Fruit fly (Drosophila melanogaster) whole organism, embryonic: ENCODE measurements around the gene CG14104.

Experiments used
- B-H2 ChIP-seq: fragments of 200-800 bp; sonication (Bioruptor generic); optimal IDR thresholded peaks from 2 replicates; lab custom pipeline; 2018; ENCODE audit warnings: missing biosample characterization, mild to moderate bottlenecking, missing genetic modification characterization
- Bteb2 ChIP-seq: fragments of 200-800 bp; sonication (Bioruptor generic); optimal IDR thresholded peaks from 2 replicates; lab custom pipeline; 2016; ENCODE audit warnings: missing biosample characterization, missing genetic modification characterization
- CG10543 ChIP-seq: fragments of 200-800 bp; sonication (Bioruptor generic); optimal IDR thresholded peaks from 3 replicates; lab custom pipeline; 2017; ENCODE audit warnings: missing biosample characterization, mild to moderate bottlenecking, missing genetic modification characterization, moderate library complexity
- CG10654 ChIP-seq: fragments of 200-800 bp; sonication (Bioruptor generic); optimal IDR thresholded peaks from 2 replicates; lab custom pipeline; 2016; ENCODE audit warnings: missing biosample characterization, missing genetic modification characterization
- CG11093 ChIP-seq: fragments of 200-800 bp; sonication (Bioruptor generic); IDR thresholded peaks from 3 replicates; pipeline ENCODE4 v1.3.6; 2022; ENCODE audit warnings: missing biosample characterization, missing genetic modification characterization
- CG11695 ChIP-seq: fragments of 200-800 bp; sonication (Bioruptor generic); IDR thresholded peaks from 3 replicates; pipeline ENCODE4 v1.3.6; 2022; ENCODE audit warnings: missing biosample characterization, missing genetic modification characterization
- CG13287 ChIP-seq: fragments of 200-800 bp; sonication (Bioruptor generic); IDR thresholded peaks from 2 replicates; pipeline ENCODE4 v1.3.6; 2022; ENCODE audit warnings: missing biosample characterization, missing genetic modification characterization; ENCODE audit not compliant: partially characterized antibody
- CG15696 ChIP-seq: fragments of 200-800 bp; sonication (Bioruptor generic); optimal IDR thresholded peaks from 2 replicates; lab custom pipeline; 2019; ENCODE audit warnings: missing biosample characterization, mild to moderate bottlenecking, missing genetic modification characterization, moderate library complexity
- CG17328 ChIP-seq: fragments of 200-800 bp; sonication (Bioruptor generic); IDR thresholded peaks from 2 replicates; pipeline ENCODE4 v1.3.6; 2022; ENCODE audit warnings: missing biosample characterization, missing genetic modification characterization
- CG17359 ChIP-seq: fragments of 200-800 bp; sonication (Bioruptor generic); optimal IDR thresholded peaks from 3 replicates; lab custom pipeline; 2018; ENCODE audit warnings: missing biosample characterization, mild to moderate bottlenecking, missing genetic modification characterization, moderate library complexity
- CG17912 ChIP-seq: fragments of 200-800 bp; sonication (Bioruptor generic); optimal IDR thresholded peaks from 2 replicates; lab custom pipeline; 2018; ENCODE audit warnings: missing biosample characterization, mild to moderate bottlenecking, missing genetic modification characterization
- CG31441 ChIP-seq: fragments of 200-800 bp; sonication (Bioruptor generic); IDR thresholded peaks from 2 replicates; pipeline ENCODE4 v1.3.6; 2022; ENCODE audit warnings: missing biosample characterization, missing genetic modification characterization
- CG32767 ChIP-seq: fragments of 200-800 bp; sonication (Bioruptor generic); IDR thresholded peaks from 2 replicates; pipeline ENCODE4 v1.3.6; 2022; ENCODE audit warnings: missing biosample characterization, missing genetic modification characterization
- CG3407 ChIP-seq: fragments of 200-800 bp; sonication (Bioruptor generic); optimal IDR thresholded peaks from 2 replicates; lab custom pipeline; 2018; ENCODE audit warnings: missing biosample characterization, mild to moderate bottlenecking, missing genetic modification characterization
- CG34376 ChIP-seq: fragments of 200-800 bp; sonication (Bioruptor generic); optimal IDR thresholded peaks from 2 replicates; lab custom pipeline; 2018; ENCODE audit warnings: missing biosample characterization, mild to moderate bottlenecking, missing genetic modification characterization
- CG6654 ChIP-seq: fragments of 200-800 bp; sonication (Bioruptor generic); optimal IDR thresholded peaks from 2 replicates; lab custom pipeline; 2017; ENCODE audit warnings: missing biosample characterization, mild to moderate bottlenecking, missing genetic modification characterization
- CG7745 ChIP-seq: fragments of 200-800 bp; sonication (Bioruptor generic); optimal IDR thresholded peaks from 2 replicates; lab custom pipeline; 2018; ENCODE audit warnings: missing biosample characterization, mild to moderate bottlenecking, missing genetic modification characterization, moderate library complexity
- CG7928 ChIP-seq: fragments of 200-800 bp; sonication (Bioruptor generic); optimal IDR thresholded peaks from 2 replicates; lab custom pipeline; 2017; ENCODE audit warnings: missing biosample characterization, mild to moderate bottlenecking, missing genetic modification characterization
- CG9215 ChIP-seq: fragments of 200-800 bp; sonication (Bioruptor generic); IDR thresholded peaks from 2 replicates; pipeline ENCODE4 v1.3.6; 2022; ENCODE audit warnings: missing biosample characterization, missing genetic modification characterization
- CG9727 ChIP-seq: fragments of 200-800 bp; sonication (Bioruptor generic); optimal IDR thresholded peaks from 3 replicates; lab custom pipeline; 2017; ENCODE audit warnings: missing biosample characterization, mild to moderate bottlenecking, missing genetic modification characterization
- CTCF ChIP-seq: fragments of 200-800 bp; sonication (Bioruptor generic); optimal IDR thresholded peaks from 2 replicates; lab custom pipeline; 2017; ENCODE audit warnings: missing biosample characterization, mild to moderate bottlenecking, missing genetic modification characterization, moderate library complexity
- Dek ChIP-seq: fragments of 200-800 bp; sonication (Bioruptor generic); optimal IDR thresholded peaks from 3 replicates; lab custom pipeline; 2019; ENCODE audit warnings: missing biosample characterization, mild to moderate bottlenecking, missing genetic modification characterization, moderate library complexity
- Dip2 ChIP-seq: fragments of 200-800 bp; sonication (Bioruptor generic); IDR thresholded peaks from 2 replicates; pipeline ENCODE4 v1.3.6; 2022; ENCODE audit warnings: missing biosample characterization, missing genetic modification characterization
- E2f1 ChIP-seq: fragments of 200-800 bp; sonication (Bioruptor generic); IDR thresholded peaks from 2 replicates; pipeline ENCODE4 v1.3.6; 2022; ENCODE audit warnings: missing biosample characterization, missing genetic modification characterization
- Ets97D ChIP-seq: fragments of 200-800 bp; sonication (Bioruptor generic); optimal IDR thresholded peaks from 3 replicates; lab custom pipeline; 2016; ENCODE audit warnings: missing biosample characterization, missing genetic modification characterization
- GATAe ChIP-seq: fragments of 200-800 bp; sonication (Bioruptor generic); conservative IDR thresholded peaks from 2 replicates; pipeline ENCODE4 v1.3.6; 2022; ENCODE audit warnings: missing biosample characterization, missing genetic modification characterization
- Med ChIP-seq: fragments of 200-800 bp; sonication (Bioruptor generic); peaks from one replicate; lab custom pipeline; 2016; ENCODE audit warnings: missing biosample characterization, missing genetic modification characterization, mild to moderate bottlenecking, inconsistent platforms, moderate library complexity
- Mes4 ChIP-seq: fragments of 200-800 bp; sonication (Bioruptor generic); optimal IDR thresholded peaks from 2 replicates; lab custom pipeline; 2016; ENCODE audit warnings: missing biosample characterization, missing genetic modification characterization
- Mrtf ChIP-seq: fragments of 200-800 bp; sonication (Bioruptor generic); IDR thresholded peaks from 3 replicates; pipeline ENCODE4 v1.3.6; 2022; ENCODE audit warnings: missing biosample characterization, missing genetic modification characterization
- Optix ChIP-seq: fragments of 200-800 bp; sonication (Bioruptor generic); IDR thresholded peaks from 3 replicates; pipeline ENCODE4 v1.3.6; 2022; ENCODE audit warnings: missing biosample characterization, missing genetic modification characterization
- Ravus ChIP-seq: fragments of 200-800 bp; sonication (Bioruptor generic); IDR thresholded peaks from 2 replicates; pipeline ENCODE4 v1.3.6; 2022; ENCODE audit warnings: missing biosample characterization, missing genetic modification characterization
- Rx ChIP-seq: fragments of 200-800 bp; sonication (Bioruptor generic); IDR thresholded peaks from 2 replicates; pipeline ENCODE4 v1.3.6; 2022; ENCODE audit warnings: missing biosample characterization, missing genetic modification characterization
- Sry-β ChIP-seq: fragments of 200-800 bp; sonication (Bioruptor generic); optimal IDR thresholded peaks from 2 replicates; lab custom pipeline; 2018; ENCODE audit warnings: missing biosample characterization, mild to moderate bottlenecking, missing genetic modification characterization, moderate library complexity
- Xrp1 ChIP-seq: fragments of 200-800 bp; sonication (Bioruptor generic); IDR thresholded peaks from 2 replicates; pipeline ENCODE4 v1.3.6; 2022; ENCODE audit warnings: missing biosample characterization, missing genetic modification characterization
- dimm ChIP-seq: fragments of 200-800 bp; sonication (Bioruptor generic); IDR thresholded peaks from 2 replicates; pipeline ENCODE4 v1.3.6; 2022; ENCODE audit warnings: missing biosample characterization, missing genetic modification characterization
- disco-r ChIP-seq: fragments of 200-800 bp; sonication (Bioruptor generic); optimal IDR thresholded peaks from 2 replicates; lab custom pipeline; 2016; ENCODE audit warnings: missing biosample characterization, missing genetic modification characterization
- gce ChIP-seq: fragments of 200-800 bp; sonication (Bioruptor generic); IDR thresholded peaks from 3 replicates; pipeline ENCODE4 v1.3.6; 2022; ENCODE audit warnings: missing biosample characterization, missing genetic modification characterization
- gt ChIP-seq: fragments of 200-800 bp; sonication (Bioruptor generic); IDR thresholded peaks from 2 replicates; pipeline ENCODE4 v1.3.6; 2022; ENCODE audit warnings: missing biosample characterization, missing genetic modification characterization
- hth ChIP-seq: fragments of >200 bp; optimal IDR thresholded peaks from 2 replicates; lab custom pipeline; 2017; ENCODE audit warnings: inconsistent platforms
- kay ChIP-seq: fragments of 200-800 bp; sonication (Bioruptor generic); optimal IDR thresholded peaks from 2 replicates; lab custom pipeline; 2016; ENCODE audit warnings: missing biosample characterization, missing genetic modification characterization
- lov ChIP-seq, 2 experiments: fragments of 200-800 bp in 1 of 2; fragments of >200 bp in 1 of 2; sonication (Bioruptor generic) in 1 of 2; IDR thresholded peaks in 1 of 2; optimal IDR thresholded peaks in 1 of 2; 2 replicates in 1 of 2; 3 replicates in 1 of 2; pipeline versions ENCODE4 v1.3.6 to Lab custom; 2017 to 2022; ENCODE audit warnings: missing biosample characterization in 1 of 2, missing genetic modification characterization in 1 of 2
- mirr ChIP-seq: fragments of 200-800 bp; sonication (Bioruptor generic); optimal IDR thresholded peaks from 3 replicates; lab custom pipeline; 2018; ENCODE audit warnings: missing biosample characterization, mild to moderate bottlenecking, missing genetic modification characterization
- nau ChIP-seq: fragments of 200-800 bp; sonication (Bioruptor generic); optimal IDR thresholded peaks from 3 replicates; lab custom pipeline; 2017; ENCODE audit warnings: missing biosample characterization, mild to moderate bottlenecking, missing genetic modification characterization, missing genetic modification reagents
- nerfin-1 ChIP-seq: fragments of 200-800 bp; sonication (Bioruptor generic); optimal IDR thresholded peaks from 3 replicates; lab custom pipeline; 2019; ENCODE audit warnings: missing biosample characterization, mild to moderate bottlenecking, missing genetic modification characterization, moderate library complexity
- nerfin-2 ChIP-seq: fragments of 200-800 bp; sonication (Bioruptor generic); IDR thresholded peaks from 2 replicates; pipeline ENCODE4 v1.3.6; 2022; ENCODE audit warnings: missing biosample characterization, missing genetic modification characterization; ENCODE audit not compliant: partially characterized antibody
- pb ChIP-seq: fragments of 200-800 bp; sonication (Bioruptor generic); optimal IDR thresholded peaks from 3 replicates; lab custom pipeline; 2016; ENCODE audit warnings: missing biosample characterization, missing genetic modification characterization
- pfk ChIP-seq: fragments of 200-800 bp; sonication (Bioruptor generic); optimal IDR thresholded peaks from 2 replicates; lab custom pipeline; 2018; ENCODE audit warnings: missing biosample characterization, mild to moderate bottlenecking, missing genetic modification characterization, moderate library complexity
- scrt ChIP-seq: fragments of 200-800 bp; sonication (Bioruptor generic); optimal IDR thresholded peaks from 2 replicates; lab custom pipeline; 2018; ENCODE audit warnings: missing biosample characterization, mild to moderate bottlenecking, missing genetic modification characterization, moderate library complexity
- sqz ChIP-seq: fragments of 200-800 bp; sonication (Bioruptor generic); optimal IDR thresholded peaks from 3 replicates; lab custom pipeline; 2018; ENCODE audit warnings: missing biosample characterization, mild to moderate bottlenecking, missing genetic modification characterization
- stwl ChIP-seq: fragments of 200-800 bp; sonication (Bioruptor generic); optimal IDR thresholded peaks from 3 replicates; lab custom pipeline; 2018; ENCODE audit warnings: missing biosample characterization, mild to moderate bottlenecking, missing genetic modification characterization, moderate library complexity
- toy ChIP-seq: fragments of 200-800 bp; sonication (Bioruptor generic); IDR thresholded peaks from 2 replicates; pipeline ENCODE4 v1.3.6; 2022; ENCODE audit warnings: missing biosample characterization, missing genetic modification characterization
- yki ChIP-seq: fragments of >200 bp; optimal IDR thresholded peaks from 3 replicates; lab custom pipeline; 2018
- zf30C ChIP-seq: fragments of 200-800 bp; sonication (Bioruptor generic); optimal IDR thresholded peaks from 3 replicates; lab custom pipeline; 2018; ENCODE audit warnings: missing biosample characterization, mild to moderate bottlenecking, missing genetic modification characterization

Gene CG14104

dm6 chr3L:19791688-19792073, 15.3 kb downstream of the CG14104 start (continued):
- no peak for TF ChIP-seq CG6654 (GFP tag; lab: Kevin White, UChicago)
- peak; percentile 18 for TF ChIP-seq nau (GFP tag; lab: Kevin White, UChicago)
- no peak for TF ChIP-seq CG7928 (GFP tag; lab: Kevin White, UChicago)
- no peak for TF ChIP-seq kay (GFP tag; lab: Kevin White, UChicago)
- TF ChIP-seq CG11093, result no peak
- TF ChIP-seq CG34376, result peak; percentile 98
- no peak for TF ChIP-seq sqz (GFP tag; lab: Kevin White, UChicago)
- no peak for TF ChIP-seq nerfin-1 (tag; lab: Kevin White, UChicago)
- no peak for TF ChIP-seq hth
- no peak for TF ChIP-seq CG9727 (GFP tag; lab: Kevin White, UChicago)
- TF ChIP-seq scrt (GFP tag; lab: Kevin White, UChicago), result peak; percentile 5
- no peak for TF ChIP-seq Dek (tag; lab: Kevin White, UChicago)
- no peak for TF ChIP-seq CTCF (GFP tag; lab: Kevin White, UChicago)
- TF ChIP-seq CG32767 (GFP tag; lab: Robert Waterston, UW), result no peak
- TF ChIP-seq CG10543 (GFP tag; lab: Kevin White, UChicago), result peak; percentile 84
- no peak for TF ChIP-seq Ravus
- TF ChIP-seq Mrtf, result no peak
- peak; percentile 10 for TF ChIP-seq pb
- TF ChIP-seq CG11695 (GFP tag; lab: Robert Waterston, UW), result no peak
- no peak for TF ChIP-seq CG10654 (GFP tag; lab: Kevin White, UChicago)
- TF ChIP-seq Rx (GFP tag; lab: Robert Waterston, UW), result no peak
- TF ChIP-seq Dip2 (GFP tag; lab: Robert Waterston, UW), result no peak
- TF ChIP-seq yki (lab: Kevin White, UChicago), result no peak
- no peak for TF ChIP-seq disco-r (GFP tag; lab: Kevin White, UChicago)
- TF ChIP-seq Mes4 (GFP tag; lab: Kevin White, UChicago), result no peak
- peak; percentile 70 for TF ChIP-seq mirr
- TF ChIP-seq toy (GFP tag; lab: Robert Waterston, UW), result no peak
- TF ChIP-seq CG7745, result no peak
- TF ChIP-seq CG9215, result no peak
- no peak for TF ChIP-seq lov (optimal IDR thresholded peaks at IDR 0.05; lab: Kevin White, UChicago)
- TF ChIP-seq lov (GFP tag; IDR thresholded peaks at IDR 0.05; lab: Robert Waterston, UW), result peak; percentile 76; the same call in 2 of the 3 replicates
- no peak for TF ChIP-seq CG3407 (GFP tag; lab: Kevin White, UChicago)
- TF ChIP-seq Med (GFP tag; lab: Kevin White, UChicago), result peak; percentile 83
- peak; percentile 95 for TF ChIP-seq GATAe
- TF ChIP-seq gt (GFP tag; lab: Robert Waterston, UW), result no peak
- no peak for TF ChIP-seq pfk
- TF ChIP-seq B-H2 (GFP tag; lab: Kevin White, UChicago), result peak; percentile 52
- TF ChIP-seq CG17328 (GFP tag; lab: Robert Waterston, UW), result no peak
- no peak for TF ChIP-seq Xrp1 (GFP tag; lab: Robert Waterston, UW)
- TF ChIP-seq Bteb2 (GFP tag; lab: Kevin White, UChicago), result no peak
- no peak for TF ChIP-seq Sry-β (GFP tag; lab: Kevin White, UChicago)
- TF ChIP-seq E2f1, result 0 out of 2 replicates have a peak, but pooled peaks have one; percentile 4
- TF ChIP-seq zf30C (GFP tag; lab: Kevin White, UChicago), result no peak
- no peak for TF ChIP-seq dimm
- TF ChIP-seq stwl (tag; lab: Kevin White, UChicago), result no peak
- TF ChIP-seq CG13287 (GFP tag; lab: Robert Waterston, UW), result peak; percentile 31
- TF ChIP-seq CG15696, result no peak
- TF ChIP-seq CG17912 (GFP tag; lab: Kevin White, UChicago), result no peak
- TF ChIP-seq gce (GFP tag; lab: Robert Waterston, UW), result no peak
- no peak for TF ChIP-seq nerfin-2 (GFP tag; lab: Robert Waterston, UW)
- peak; percentile 7 for TF ChIP-seq CG17359 (tag; lab: Kevin White, UChicago)
- no peak for TF ChIP-seq Ets97D (GFP tag; lab: Kevin White, UChicago)
- no peak for TF ChIP-seq CG31441 (GFP tag; lab: Robert Waterston, UW)
- no peak for TF ChIP-seq Optix (GFP tag; lab: Robert Waterston, UW)
